Worm (Caenorhabditis elegans) whole organism, L4/young adult: ENCODE results near the gene col-155.

Experiments used
- W03F9.2 ChIP-seq: fragments of 150-350 bp; optimal IDR thresholded peaks from 2 replicates; lab custom pipeline; 2014; ENCODE audit warnings: missing biosample characterization, missing genetic modification characterization
- dao-5 ChIP-seq: sonication (generic microtip); optimal IDR thresholded peaks from 2 replicates; lab custom pipeline; 2016; ENCODE audit warnings: missing genotype, missing genetic modification characterization, moderate library complexity, missing compliant biosample characterization
- him-1 ChIP-seq: sonication (generic microtip); optimal IDR thresholded peaks from 2 replicates; lab custom pipeline; 2016; ENCODE audit warnings: missing genotype, missing genetic modification reagents, missing genetic modification characterization, missing compliant biosample characterization

col-155 gene

DNA sequence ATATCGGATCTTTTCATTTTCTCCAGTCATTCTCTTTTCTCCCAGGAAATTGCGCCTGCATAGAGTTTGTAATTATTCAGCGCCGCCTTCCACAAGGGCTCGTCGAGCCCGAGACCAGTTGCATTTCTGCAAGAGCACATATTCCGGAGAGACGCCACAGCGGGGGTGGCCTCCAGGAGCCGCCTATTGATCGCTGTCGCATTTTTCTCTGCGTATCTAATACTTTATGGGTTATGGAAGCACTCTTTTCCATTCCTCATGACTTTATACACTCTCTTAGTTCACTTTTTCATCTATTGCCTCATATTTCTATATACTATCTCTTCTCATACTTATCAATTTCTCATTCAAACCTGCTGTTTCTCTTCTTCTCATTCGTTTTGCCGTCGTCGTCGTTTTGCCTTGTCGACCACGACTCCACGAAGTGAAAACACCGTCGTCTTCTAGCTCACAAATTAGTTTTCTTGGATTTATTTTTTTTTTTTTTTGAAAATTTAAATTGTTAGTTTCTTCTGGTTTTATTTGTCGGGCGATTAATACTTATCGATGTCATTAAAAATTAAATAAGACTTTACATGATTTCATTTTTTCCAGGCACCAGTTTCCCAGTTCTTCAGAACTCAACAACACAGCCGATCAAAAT lies 14.4 kb downstream of the col-155 start, which contains the start of gene cnb-1:
TSS of gene cnb-1 (plus strand) at position 593 of the 643 bp plus-strand sequence.
- TF ChIP-seq W03F9.2 (tag; lab: Kevin White, UChicago) = no peak
- peak; percentile 79 for TF ChIP-seq him-1 (tag; lab: Kevin White, UChicago)
- TF ChIP-seq dao-5 = no peak

DNA sequence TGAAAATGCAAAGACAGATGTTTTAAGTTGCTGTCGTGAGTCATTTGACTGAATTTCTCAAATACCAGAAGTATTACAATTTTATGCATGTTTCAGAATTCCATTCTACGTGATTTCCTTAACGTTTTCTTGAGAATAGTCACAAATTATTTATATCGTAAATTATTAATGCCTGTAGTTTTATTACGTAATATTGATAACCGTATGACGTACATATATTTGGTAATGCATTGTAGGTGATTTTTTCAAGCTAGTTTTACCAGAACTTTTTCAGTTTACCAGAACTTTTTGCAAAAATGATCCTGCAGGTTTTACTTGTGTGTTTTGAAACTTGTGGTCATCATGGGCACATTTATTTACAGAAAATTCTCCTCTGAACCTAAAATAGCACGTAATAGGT lies 15.8 kb downstream of the col-155 start:
- TF ChIP-seq him-1 (tag; lab: Kevin White, UChicago) (no peak), dao-5 (no peak), W03F9.2 (tag; lab: Kevin White, UChicago) (no peak)

- TF ChIP-seq dao-5 (no peak), him-1 (tag; lab: Kevin White, UChicago) (no peak), W03F9.2 (tag; lab: Kevin White, UChicago) (no peak)
These were observed 17.3 kb downstream of the col-155 start for ce11 chrV:11372284-11372878.

ce11 chrV:11366129-11366528 lies 23.5 kb downstream of the col-155 start, which contains the start of gene dop-5:
TSS of gene dop-5 (minus strand) at chrV:11366229.
- no peak for TF ChIP-seq him-1 (tag; lab: Kevin White, UChicago)
- no peak for TF ChIP-seq dao-5
- TF ChIP-seq W03F9.2 (tag; lab: Kevin White, UChicago) = no peak

DNA sequence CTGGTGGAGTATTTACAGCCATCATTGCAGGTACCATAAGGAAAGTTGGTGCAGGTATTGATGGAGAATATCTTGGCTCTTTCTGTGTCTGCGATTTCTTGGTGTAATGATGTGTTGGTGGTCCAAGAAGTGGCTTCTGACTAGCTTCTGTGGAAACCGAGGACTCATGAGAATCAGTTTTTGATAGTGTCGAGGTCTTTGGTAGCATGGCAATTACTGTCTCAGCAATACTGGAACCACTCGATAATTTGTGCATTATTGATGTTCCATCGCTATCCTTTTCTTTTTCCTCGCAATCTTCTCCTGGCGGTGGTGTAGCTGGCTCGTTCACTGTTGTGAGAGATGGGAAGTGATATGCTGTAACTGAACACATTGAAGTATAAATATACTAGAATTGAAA lies 26.1 kb downstream of the col-155 start:
- TF ChIP-seq dao-5 (no peak), him-1 (tag; lab: Kevin White, UChicago) (no peak), W03F9.2 (tag; lab: Kevin White, UChicago) (no peak)

- no peak for TF ChIP-seq him-1 (tag; lab: Kevin White, UChicago)
- no peak for TF ChIP-seq W03F9.2 (tag; lab: Kevin White, UChicago)
- no peak for TF ChIP-seq dao-5
These were observed 35.4 kb downstream of the col-155 start for ce11 chrV:11354264-11354663.

DNA sequence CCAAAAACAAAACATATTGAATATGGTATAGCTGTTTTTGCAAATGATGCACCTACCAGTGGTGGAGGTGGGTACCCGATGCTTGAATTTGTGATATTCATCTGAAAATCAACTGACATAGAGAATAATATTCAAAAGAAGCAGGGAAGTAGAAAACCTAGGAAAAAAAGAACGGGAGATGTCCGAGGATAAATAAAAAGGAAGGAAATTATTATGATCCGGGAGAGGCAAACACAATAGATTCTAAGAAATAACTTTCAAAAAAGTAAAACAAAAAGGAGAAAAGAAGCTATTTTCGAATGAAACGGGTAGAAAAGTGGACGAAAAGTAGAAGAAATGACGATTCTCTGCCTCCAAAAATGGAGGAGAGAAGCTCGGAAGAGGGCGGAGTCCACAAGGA lies 36.8 kb downstream of the col-155 start, which contains the start of gene npr-25:
TSS of gene npr-25 (minus strand) at position 101 of the 400 bp plus-strand sequence.
- TF ChIP-seq him-1 (tag; lab: Kevin White, UChicago) (no peak), W03F9.2 (tag; lab: Kevin White, UChicago) (no peak), dao-5 (no peak)

- TF ChIP-seq him-1 (tag; lab: Kevin White, UChicago) (no peak), W03F9.2 (tag; lab: Kevin White, UChicago) (no peak), dao-5 (no peak)
These were observed 38.4 kb downstream of the col-155 start for ce11 chrV:11351263-11351662.

DNA sequence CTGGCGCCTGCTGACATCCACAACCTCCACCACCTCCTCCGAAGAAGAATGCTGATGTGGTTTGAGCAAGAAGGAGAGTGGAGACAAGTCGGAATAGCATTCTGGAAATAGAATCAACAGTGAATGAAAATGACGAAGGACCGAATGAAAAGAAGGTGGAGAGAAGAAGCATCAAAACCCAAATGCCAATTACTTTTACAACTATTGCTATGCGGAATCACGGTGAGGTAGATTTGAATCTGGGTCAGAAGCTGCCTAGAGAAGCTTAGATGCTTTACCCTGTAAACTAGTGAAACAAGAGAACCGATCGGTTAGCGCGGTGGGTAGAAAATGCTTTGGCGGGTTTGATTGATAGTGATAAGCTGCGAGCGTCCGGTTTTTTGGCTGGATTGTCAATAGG lies 42.8 kb downstream of the col-155 start, which contains the start of gene grl-7:
TSS of gene grl-7 (minus strand) at position 101 of the 400 bp plus-strand sequence.
- no peak for TF ChIP-seq him-1 (tag; lab: Kevin White, UChicago)
- no peak for TF ChIP-seq dao-5
- no peak for TF ChIP-seq W03F9.2 (tag; lab: Kevin White, UChicago)

ce11 chrV:11344816-11345336 lies 44.8 kb downstream of the col-155 start:
- TF ChIP-seq him-1 (tag; lab: Kevin White, UChicago) (no peak), W03F9.2 (tag; lab: Kevin White, UChicago) (no peak), dao-5 (no peak)

DNA sequence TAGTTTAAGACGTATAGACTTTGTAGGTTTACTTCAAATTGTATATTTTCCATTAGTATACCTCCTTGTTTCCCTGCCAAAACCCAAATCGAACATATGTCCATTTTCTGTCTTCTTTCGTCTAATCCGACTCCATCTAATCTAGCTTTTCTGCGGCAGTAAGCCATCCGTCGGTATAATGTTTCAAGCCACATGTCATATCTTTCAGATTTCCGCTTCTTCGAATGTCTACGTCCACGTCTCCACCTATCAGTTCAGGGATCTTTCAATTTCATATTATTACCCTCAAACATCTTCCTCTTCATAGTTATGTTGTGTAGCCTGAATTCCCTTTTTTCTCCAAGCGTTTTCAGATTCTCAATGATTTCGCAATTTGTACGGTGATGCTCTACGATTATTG lies 45.6 kb downstream of the col-155 start:
- TF ChIP-seq him-1 (tag; lab: Kevin White, UChicago) (no peak), dao-5 (no peak), W03F9.2 (tag; lab: Kevin White, UChicago) (no peak)

ce11 chrV:11341913-11342312 lies 47.8 kb downstream of the col-155 start, which contains the start of gene T02E9.5:
TSS of gene T02E9.5 (plus strand) at chrV:11342233.
- no peak for TF ChIP-seq him-1 (tag; lab: Kevin White, UChicago)
- no peak for TF ChIP-seq W03F9.2 (tag; lab: Kevin White, UChicago)

ce11 chrV:11341130-11341675 lies 48.5 kb downstream of the col-155 start:
- TF ChIP-seq dao-5 (no peak), W03F9.2 (tag; lab: Kevin White, UChicago) (no peak), him-1 (tag; lab: Kevin White, UChicago) (no peak)
